Worm (Caenorhabditis elegans): Measurements from ENCODE around the gene K09F5.4.
"Not testable (repeated sequence)": the region's sequence is repeated elsewhere in the genome, so short reads cannot be mapped to it uniquely, and the experiment has no call there.

K09F5.4 gene

DNA sequence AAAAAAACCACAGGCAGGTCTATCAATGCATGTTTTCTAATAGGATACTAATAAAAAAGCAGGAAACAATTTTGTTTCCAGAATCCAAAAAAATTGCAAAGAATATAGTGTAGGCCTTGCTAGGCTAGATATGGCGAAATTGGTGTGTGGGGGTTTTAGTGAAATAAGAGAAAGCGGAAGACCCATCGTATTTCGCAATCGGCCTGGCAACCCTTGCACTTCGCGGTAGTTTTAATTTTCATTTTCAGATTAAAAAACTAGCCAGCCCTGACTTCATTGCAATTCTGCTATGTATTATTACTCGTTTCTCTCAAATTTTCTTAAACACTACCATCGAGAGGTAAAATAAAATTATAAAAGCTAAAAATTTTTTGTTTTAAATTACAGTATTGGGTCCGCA is 35.7 kb downstream of the K09F5.4 start:
- TF ChIP-seq hmbx-1 (tag; optimal IDR thresholded peaks at IDR 0.05) (no peak), tbx-37 (GFP tag; conservative IDR thresholded peaks at IDR 0.05) (no peak), hmg-4 (GFP tag; optimal IDR thresholded peaks at IDR 0.05) (no peak), ama-1 (optimal IDR thresholded peaks at IDR 0.05) (no peak), B0310.2 (tag; optimal IDR thresholded peaks at IDR 0.05) (no peak), flt-1 (GFP tag; IDR thresholded peaks at IDR 0.05) (no peak), ceh-36 (tag; optimal IDR thresholded peaks at IDR 0.05) (no peak), pes-1 (GFP tag; IDR thresholded peaks at IDR 0.05) (no peak), scrt-1 (GFP tag; IDR thresholded peaks at IDR 0.05) (no peak), ets-7 (tag; optimal IDR thresholded peaks at IDR 0.05) (no peak), tra-4 (tag; optimal IDR thresholded peaks at IDR 0.05) (no peak), ceh-13 (GFP tag; optimal IDR thresholded peaks at IDR 0.05) (no peak), tbx-11 (GFP tag; IDR thresholded peaks at IDR 0.05) (no peak), sea-1 (GFP tag; conservative IDR thresholded peaks at IDR 0.05) (no peak), hnd-1 (tag; optimal IDR thresholded peaks at IDR 0.05) (no peak), aly-1 (tag; optimal IDR thresholded peaks at IDR 0.05) (no peak), F13C5.2 (tag; optimal IDR thresholded peaks at IDR 0.05) (no peak)

DNA sequence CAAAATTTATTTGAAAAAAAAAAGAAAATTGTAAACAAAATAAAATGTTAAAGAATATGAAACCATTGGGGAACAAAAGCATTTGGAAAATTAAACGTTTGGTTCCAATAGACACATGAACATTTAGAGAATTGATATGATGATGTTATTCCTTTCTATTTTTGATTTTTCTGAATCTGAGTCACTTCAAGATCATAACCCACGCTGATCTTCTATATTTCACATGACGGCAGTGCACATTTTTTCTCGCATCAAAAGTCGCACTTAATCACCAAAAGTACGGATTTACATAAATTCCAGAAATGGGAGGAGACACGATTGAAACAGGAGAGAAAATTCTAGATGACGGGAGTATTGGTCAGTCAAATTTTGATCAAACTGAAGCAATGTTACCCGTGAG is 37.9 kb downstream of the K09F5.4 start, which contains the start of gene F27D9.2:
Gene F27D9.2, plus strand, starts transcription at position 301 of the 400 bp plus-strand sequence.
- no peak for TF ChIP-seq scrt-1 (GFP tag; IDR thresholded peaks at IDR 0.05)
- no peak for TF ChIP-seq ama-1 (optimal IDR thresholded peaks at IDR 0.05)
- no peak for TF ChIP-seq tra-4 (tag; optimal IDR thresholded peaks at IDR 0.05)
- no peak for TF ChIP-seq flt-1 (GFP tag; IDR thresholded peaks at IDR 0.05)
- TF ChIP-seq B0310.2 (tag; optimal IDR thresholded peaks at IDR 0.05) = no peak
- TF ChIP-seq sea-1 (GFP tag; conservative IDR thresholded peaks at IDR 0.05) = no peak
- TF ChIP-seq hmbx-1 (tag; optimal IDR thresholded peaks at IDR 0.05) = no peak
- no peak for TF ChIP-seq ceh-13 (GFP tag; optimal IDR thresholded peaks at IDR 0.05)

DNA sequence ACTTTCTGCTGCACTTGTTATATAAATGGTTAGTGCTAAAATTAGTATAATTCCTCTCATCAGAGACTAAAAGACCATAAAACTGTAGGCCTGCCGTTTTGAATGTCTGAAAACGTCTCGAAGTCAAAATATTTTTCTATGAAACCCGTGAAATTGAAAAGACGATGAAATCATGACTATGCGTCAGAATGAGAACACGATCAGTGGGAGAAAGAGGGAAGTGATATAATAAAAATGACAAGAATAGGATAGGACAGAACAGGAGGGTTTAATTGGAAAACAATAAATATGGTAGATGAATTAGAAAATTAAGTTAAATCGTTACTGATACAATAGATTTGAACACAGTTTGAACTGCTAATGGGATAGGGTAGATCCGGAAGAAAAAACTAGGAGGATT is 39.9 kb downstream of the K09F5.4 start, which contains the start of gene F27D9.7:
Gene F27D9.7, minus strand, starts transcription at position 101 of the 400 bp plus-strand sequence.
- TF ChIP-seq sea-1 (GFP tag; conservative IDR thresholded peaks at IDR 0.05) = no peak
- no peak for TF ChIP-seq scrt-1 (GFP tag; IDR thresholded peaks at IDR 0.05)
- TF ChIP-seq ama-1 (optimal IDR thresholded peaks at IDR 0.05) = no peak
- no peak for TF ChIP-seq B0310.2 (tag; optimal IDR thresholded peaks at IDR 0.05)
- TF ChIP-seq aly-1 (tag; optimal IDR thresholded peaks at IDR 0.05) = no peak
- TF ChIP-seq ceh-36 (tag; optimal IDR thresholded peaks at IDR 0.05) = no peak
- no peak for TF ChIP-seq hnd-1 (tag; optimal IDR thresholded peaks at IDR 0.05)
- no peak for TF ChIP-seq hmg-4 (GFP tag; optimal IDR thresholded peaks at IDR 0.05)
- TF ChIP-seq flt-1 (GFP tag; IDR thresholded peaks at IDR 0.05) = no peak
- TF ChIP-seq pes-1 (GFP tag; IDR thresholded peaks at IDR 0.05) = no peak
- TF ChIP-seq tbx-11 (GFP tag; IDR thresholded peaks at IDR 0.05) = no peak
- no peak for TF ChIP-seq hmbx-1 (tag; optimal IDR thresholded peaks at IDR 0.05)
- TF ChIP-seq tbx-37 (GFP tag; conservative IDR thresholded peaks at IDR 0.05) = no peak
- TF ChIP-seq ets-7 (tag; optimal IDR thresholded peaks at IDR 0.05) = no peak
- no peak for TF ChIP-seq tra-4 (tag; optimal IDR thresholded peaks at IDR 0.05)

DNA sequence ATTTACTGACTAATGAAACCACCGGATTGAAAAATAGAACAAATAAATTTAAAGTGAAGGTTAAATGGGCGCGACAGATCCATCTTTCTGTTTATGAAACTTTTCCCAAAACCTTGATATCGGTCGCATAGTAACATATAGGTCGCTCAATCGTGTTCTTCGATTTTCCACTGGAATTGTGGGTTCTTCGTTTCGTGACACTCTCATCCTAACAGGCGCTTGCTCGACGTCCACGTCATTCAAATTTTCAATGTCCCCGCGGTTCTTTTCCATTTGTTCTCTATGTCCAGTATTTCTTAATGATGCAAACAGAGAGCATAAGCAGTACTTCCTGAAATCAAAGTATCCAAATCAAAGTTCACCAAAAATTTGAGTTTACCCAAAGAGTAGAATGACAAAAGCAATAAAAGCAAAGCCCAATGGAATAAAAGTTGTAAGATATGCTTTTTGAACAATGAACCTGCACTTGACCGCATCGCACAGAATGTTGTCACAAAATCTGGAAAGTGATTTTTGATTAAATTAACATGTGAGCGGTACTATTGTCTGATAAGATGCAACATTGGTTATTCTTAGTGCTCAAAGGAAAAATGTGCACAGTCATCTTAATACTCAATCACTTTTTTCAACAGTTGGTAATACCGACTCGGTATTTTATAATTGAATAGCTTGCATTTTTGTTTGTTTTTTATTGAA is 43.0 kb downstream of the K09F5.4 start, which contains the start of gene F27D9.13:
Gene F27D9.13, minus strand, starts transcription at position 51 of the 696 bp plus-strand sequence.
- TF ChIP-seq hmg-4 (GFP tag; optimal IDR thresholded peaks at IDR 0.05) = no peak
- TF ChIP-seq flt-1 (GFP tag; IDR thresholded peaks at IDR 0.05) = no peak
- no peak for TF ChIP-seq aly-1 (tag; optimal IDR thresholded peaks at IDR 0.05)

DNA sequence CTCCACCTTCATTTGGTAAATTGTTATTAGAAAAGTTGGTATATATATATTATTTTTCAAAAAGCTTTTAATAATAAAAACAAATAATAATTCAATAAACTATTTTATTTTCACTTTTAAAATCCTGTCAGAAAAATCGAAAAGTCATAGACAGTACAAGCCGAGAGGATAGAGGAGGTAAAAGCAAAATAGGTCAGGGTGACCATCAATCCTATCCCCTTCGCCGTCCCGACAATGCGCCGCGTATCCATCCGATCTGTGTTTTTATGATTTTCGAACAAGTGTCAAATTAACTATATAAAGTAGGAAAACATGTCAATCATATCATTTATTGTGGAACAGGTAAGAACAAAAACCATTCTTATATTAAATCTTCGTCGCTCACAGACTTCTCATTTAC is 45.1 kb downstream of the K09F5.4 start:
- no peak for TF ChIP-seq ceh-36 (tag; optimal IDR thresholded peaks at IDR 0.05)
- TF ChIP-seq aly-1 (tag; optimal IDR thresholded peaks at IDR 0.05) = no peak
- TF ChIP-seq pes-1 (GFP tag; IDR thresholded peaks at IDR 0.05) = no peak
- no peak for TF ChIP-seq F13C5.2 (tag; optimal IDR thresholded peaks at IDR 0.05)
- no peak for TF ChIP-seq tbx-11 (GFP tag; IDR thresholded peaks at IDR 0.05)

DNA sequence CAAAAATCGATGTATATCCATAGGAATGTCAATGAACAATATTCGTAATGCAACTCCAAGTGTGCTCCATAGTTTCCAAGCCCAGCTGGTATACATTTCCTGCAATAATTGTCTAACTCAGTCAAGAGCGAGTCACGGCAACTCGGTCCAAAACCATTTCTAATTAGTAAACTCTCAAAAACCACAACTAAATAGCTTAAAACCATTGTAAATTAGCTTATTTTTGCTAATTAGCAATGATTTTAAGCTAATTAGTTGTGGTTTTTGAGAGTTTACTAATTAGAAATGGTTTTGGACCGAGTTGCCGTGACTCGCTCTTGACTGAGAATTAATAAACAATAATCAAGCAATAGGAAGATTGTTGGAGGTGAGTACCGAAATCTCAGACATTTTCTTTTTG is 45.7 kb downstream of the K09F5.4 start, which contains the start of gene dhs-29:
Gene dhs-29, minus strand, starts transcription at position 101 of the 400 bp plus-strand sequence.
- TF ChIP-seq flt-1 (GFP tag; IDR thresholded peaks at IDR 0.05); sea-1 (GFP tag; conservative IDR thresholded peaks at IDR 0.05); tbx-11 (GFP tag; IDR thresholded peaks at IDR 0.05): not testable (repeated sequence)

DNA sequence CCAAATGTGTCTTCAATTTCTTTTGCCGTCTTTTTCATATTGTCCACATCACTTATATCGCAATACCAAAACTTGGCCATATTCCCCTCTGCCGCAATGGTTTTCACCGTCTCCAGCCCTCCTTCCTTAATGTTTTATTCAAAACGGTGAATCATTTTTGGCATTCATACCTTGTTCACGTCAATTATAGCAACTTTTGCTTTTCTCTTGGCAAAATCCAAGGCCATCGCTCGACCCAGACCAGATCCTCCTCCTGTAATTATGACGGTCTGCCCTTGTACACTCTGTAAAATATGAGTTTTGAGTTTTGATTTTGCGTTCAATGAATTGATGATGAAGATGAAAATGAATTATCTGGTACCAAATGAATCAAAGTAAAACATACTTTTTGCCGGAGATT is 46.1 kb downstream of the K09F5.4 start:
- TF ChIP-seq ets-7 (tag; optimal IDR thresholded peaks at IDR 0.05) (no peak), pes-1 (GFP tag; IDR thresholded peaks at IDR 0.05) (no peak), ceh-13 (GFP tag; optimal IDR thresholded peaks at IDR 0.05) (no peak), tra-4 (tag; optimal IDR thresholded peaks at IDR 0.05) (no peak), hnd-1 (tag; optimal IDR thresholded peaks at IDR 0.05) (no peak), hmbx-1 (tag; optimal IDR thresholded peaks at IDR 0.05) (no peak), hmg-4 (GFP tag; optimal IDR thresholded peaks at IDR 0.05) (no peak)

DNA sequence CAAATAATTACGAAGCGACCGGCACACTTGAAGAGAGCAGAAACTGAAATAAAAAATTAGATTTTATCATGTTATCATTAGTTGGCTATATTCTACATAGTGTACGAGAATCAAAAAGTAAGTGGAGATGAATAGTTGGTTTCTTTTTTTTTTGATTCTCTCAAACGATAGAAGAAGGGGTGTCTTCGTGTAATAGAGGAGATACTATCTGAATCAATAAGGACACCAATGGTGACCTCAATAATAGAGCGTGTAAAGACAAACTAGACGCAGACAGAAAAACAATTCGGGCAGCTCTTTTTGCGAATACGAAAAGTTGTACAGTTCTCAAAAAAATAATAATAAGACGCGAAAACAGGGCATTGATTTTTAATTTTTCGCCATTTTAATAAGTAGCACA is 48.0 kb downstream of the K09F5.4 start:
- TF ChIP-seq ama-1 (optimal IDR thresholded peaks at IDR 0.05) (no peak), scrt-1 (GFP tag; IDR thresholded peaks at IDR 0.05) (no peak), tra-4 (tag; optimal IDR thresholded peaks at IDR 0.05) (no peak), flt-1 (GFP tag; IDR thresholded peaks at IDR 0.05) (no peak), F13C5.2 (tag; optimal IDR thresholded peaks at IDR 0.05) (no peak), sea-1 (GFP tag; conservative IDR thresholded peaks at IDR 0.05) (no peak), ets-7 (tag; optimal IDR thresholded peaks at IDR 0.05) (no peak), ceh-13 (GFP tag; optimal IDR thresholded peaks at IDR 0.05) (no peak), pes-1 (GFP tag; IDR thresholded peaks at IDR 0.05) (no peak), B0310.2 (tag; optimal IDR thresholded peaks at IDR 0.05) (no peak), tbx-11 (GFP tag; IDR thresholded peaks at IDR 0.05) (no peak), hmg-4 (GFP tag; optimal IDR thresholded peaks at IDR 0.05) (no peak), ceh-36 (tag; optimal IDR thresholded peaks at IDR 0.05) (no peak), hnd-1 (tag; optimal IDR thresholded peaks at IDR 0.05) (no peak), tbx-37 (GFP tag; conservative IDR thresholded peaks at IDR 0.05) (no peak), hmbx-1 (tag; optimal IDR thresholded peaks at IDR 0.05) (no peak)
